Fruit fly (Drosophila melanogaster): ENCODE results near the gene CG13051.

The CG13051 gene

DNA sequence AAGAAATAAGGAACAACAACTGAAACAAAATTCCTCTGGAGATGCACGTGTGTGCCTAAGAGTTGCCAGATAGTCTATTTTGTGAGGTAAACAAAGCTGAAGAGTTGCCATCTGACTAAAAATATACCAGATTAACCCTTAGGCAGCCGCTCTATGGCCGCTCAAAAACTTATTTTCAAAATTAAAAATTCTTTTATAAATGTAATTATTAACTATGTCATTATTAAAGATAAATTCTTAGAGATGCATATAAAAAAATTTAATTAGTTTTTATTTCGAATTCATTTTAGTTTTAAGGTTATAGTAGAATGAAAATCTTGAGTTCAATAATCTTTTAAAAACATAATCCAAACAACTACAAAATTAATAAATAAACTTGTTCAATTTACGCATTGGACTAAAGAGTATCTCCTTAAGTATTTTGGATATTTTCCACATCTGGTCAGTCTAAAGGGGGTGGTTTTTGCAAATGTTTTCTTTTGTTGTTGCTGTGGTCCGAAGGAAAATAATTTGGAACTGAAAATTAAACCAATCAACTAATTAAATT, 36.2 kb downstream of the CG13051 start, which contains the start of gene Tmx3 (continued):
- TF ChIP-seq CG17829 (tag; optimal IDR thresholded peaks at IDR 0.05), result peak; percentile 90
- peak; percentile 9 for TF ChIP-seq CG5180 (GFP tag; optimal IDR thresholded peaks at IDR 0.05)
- peak; percentile 88 for TF ChIP-seq Awh (GFP tag; IDR thresholded peaks at IDR 0.05)
- TF ChIP-seq CG17612 (GFP tag; IDR thresholded peaks at IDR 0.05), result no peak; the same call in 1 of the 2 replicates
- TF ChIP-seq CG10431 (GFP tag; optimal IDR thresholded peaks at IDR 0.05), result peak; percentile 59
- TF ChIP-seq CG9932 (GFP tag; IDR thresholded peaks at IDR 0.05), result peak; percentile 96
- peak; percentile 95 for TF ChIP-seq Ets65A (GFP tag)
- TF ChIP-seq nerfin-1 (tag; optimal IDR thresholded peaks at IDR 0.05), result peak; percentile 95
- no peak for TF ChIP-seq CG13894 (tag; optimal IDR thresholded peaks at IDR 0.05)
- peak; percentile 90 for TF ChIP-seq CG17359 (tag; optimal IDR thresholded peaks at IDR 0.05)
- TF ChIP-seq org-1 (GFP tag; optimal IDR thresholded peaks at IDR 0.05), result peak; percentile 31
- TF ChIP-seq Doc2 (GFP tag; IDR thresholded peaks at IDR 0.05), result no peak
- no peak for TF ChIP-seq CG11696 (GFP tag; IDR thresholded peaks at IDR 0.05)
- TF ChIP-seq emc (GFP tag; optimal IDR thresholded peaks at IDR 0.05), result peak; percentile 19
- TF ChIP-seq CG1647 (GFP tag; optimal IDR thresholded peaks at IDR 0.05), result peak; percentile 39
- peak; percentile 89 for TF ChIP-seq CG8924 (tag; optimal IDR thresholded peaks at IDR 0.05)
- peak; percentile 36 for TF ChIP-seq Mad (GFP tag; optimal IDR thresholded peaks at IDR 0.05)
- TF ChIP-seq D (optimal IDR thresholded peaks at IDR 0.05), result no peak
- peak; percentile 68 for TF ChIP-seq D (GFP tag; optimal IDR thresholded peaks at IDR 0.05)
- TF ChIP-seq CG11456 (GFP tag; IDR thresholded peaks at IDR 0.05), result peak; percentile 95
- TF ChIP-seq cad (GFP tag; optimal IDR thresholded peaks at IDR 0.05), result no peak
- peak; percentile 77 for TF ChIP-seq danr (GFP tag; IDR thresholded peaks at IDR 0.05)
- no peak for TF ChIP-seq CG2129 (GFP tag; IDR thresholded peaks at IDR 0.05; ENCODE audit: partially characterized antibody)
- peak; percentile 35 for TF ChIP-seq CG8089 (GFP tag; optimal IDR thresholded peaks at IDR 0.05)
- TF ChIP-seq CG5953 (GFP tag; IDR thresholded peaks at IDR 0.05), result peak; percentile 84
- TF ChIP-seq Lpt (GFP tag; optimal IDR thresholded peaks at IDR 0.05), result no peak
- peak; percentile 94 for TF ChIP-seq H2.0 (GFP tag; IDR thresholded peaks at IDR 0.05)
- peak; percentile 95 for TF ChIP-seq Rfx (GFP tag; IDR thresholded peaks at IDR 0.05)
- TF ChIP-seq CG14710 (tag; optimal IDR thresholded peaks at IDR 0.05), result peak; percentile 93
- TF ChIP-seq CG7963 (GFP tag; IDR thresholded peaks at IDR 0.05; ENCODE audit: partially characterized antibody), result no peak
- peak; percentile 60 for TF ChIP-seq gfzf (GFP tag; optimal IDR thresholded peaks at IDR 0.05)
- TF ChIP-seq NC2α (GFP tag; optimal IDR thresholded peaks at IDR 0.05), result no peak
- peak; percentile 88 for TF ChIP-seq CG1024 (GFP tag; IDR thresholded peaks at IDR 0.05)
- TF ChIP-seq CG17186 (GFP tag; optimal IDR thresholded peaks at IDR 0.05), result peak; percentile 11
- TF ChIP-seq CG10654 (GFP tag; optimal IDR thresholded peaks at IDR 0.05), result peak; percentile 87
- TF ChIP-seq CG6791 (GFP tag; IDR thresholded peaks at IDR 0.05; ENCODE audit: partially characterized antibody), result no peak
- TF ChIP-seq NC2β (GFP tag; optimal IDR thresholded peaks at IDR 0.05), result peak; percentile 18
- no peak for TF ChIP-seq Nf-YB (GFP tag; optimal IDR thresholded peaks at IDR 0.05)
- TF ChIP-seq Stat92E (GFP tag; optimal IDR thresholded peaks at IDR 0.05), result peak in 1 of 3 experiments; percentile 45
- TF ChIP-seq da (GFP tag; optimal IDR thresholded peaks at IDR 0.05), result no peak
- peak; percentile 95 for TF ChIP-seq ranshi (GFP tag; IDR thresholded peaks at IDR 0.05)
- peak; percentile 92 for TF ChIP-seq ken (GFP tag; IDR thresholded peaks at IDR 0.05)
- TF ChIP-seq zf30C (GFP tag; optimal IDR thresholded peaks at IDR 0.05), result no peak
- TF ChIP-seq dmrt11E (tag; optimal IDR thresholded peaks at IDR 0.05), result peak; percentile 89
- peak; percentile 86 for TF ChIP-seq NfI (GFP tag; optimal IDR thresholded peaks at IDR 0.05)
- peak; percentile 27 for TF ChIP-seq jing (GFP tag; optimal IDR thresholded peaks at IDR 0.05)
- TF ChIP-seq ac (GFP tag; optimal IDR thresholded peaks at IDR 0.05), result no peak
- TF ChIP-seq her (GFP tag; optimal IDR thresholded peaks at IDR 0.05), result peak; percentile 9
- TF ChIP-seq YL-1 (GFP tag; optimal IDR thresholded peaks at IDR 0.05), result peak; percentile 84
- TF ChIP-seq Neu2 (GFP tag; optimal IDR thresholded peaks at IDR 0.05; ENCODE audit: borderline replicate concordance), result no peak

Measured in whole organism, embryonic.